Fruit fly (Drosophila melanogaster) whole organism, embryonic: ENCODE results near the gene Epp.
A peak's percentile ranks its signal among the peaks of the same experiment; 100 is the strongest.

Source experiments
- ATbp ChIP-seq: fragments of 200-800 bp; sonication (Bioruptor generic); optimal IDR thresholded peaks from 2 replicates; lab custom pipeline; 2017; ENCODE audit warnings: missing biosample characterization, mild to moderate bottlenecking, missing genetic modification characterization, missing genetic modification reagents
- Asciz ChIP-seq: fragments of 200-800 bp; sonication (Bioruptor generic); optimal IDR thresholded peaks from 2 replicates; lab custom pipeline; 2017; ENCODE audit warnings: missing biosample characterization, mild to moderate bottlenecking, missing genetic modification characterization, missing genetic modification reagents
- Bgb ChIP-seq: fragments of 200-800 bp; sonication (Bioruptor generic); IDR thresholded peaks from 2 replicates; pipeline ENCODE4 v1.3.6; 2022; ENCODE audit warnings: missing biosample characterization, missing genetic modification characterization; ENCODE audit not compliant: partially characterized antibody
- CG10565 ChIP-seq: fragments of 200-800 bp; sonication (Bioruptor generic); optimal IDR thresholded peaks from 3 replicates; lab custom pipeline; 2016; ENCODE audit warnings: missing biosample characterization, mild to moderate bottlenecking, missing genetic modification characterization
- CG11247 ChIP-seq: fragments of 200-800 bp; sonication (Bioruptor generic); IDR thresholded peaks from 2 replicates; pipeline ENCODE4 v1.3.6; 2022; ENCODE audit warnings: missing biosample characterization, missing genetic modification characterization
- CG14014 ChIP-seq: fragments of 200-800 bp; sonication (Bioruptor generic); IDR thresholded peaks from 2 replicates; pipeline ENCODE4 v1.3.6; 2022; ENCODE audit warnings: missing biosample characterization, missing genetic modification characterization
- CG15479 ChIP-seq: fragments of 200-800 bp; sonication (Bioruptor generic); optimal IDR thresholded peaks from 3 replicates; lab custom pipeline; 2019; ENCODE audit warnings: missing biosample characterization, mild to moderate bottlenecking, missing genetic modification characterization, moderate library complexity
- CG15514 ChIP-seq: fragments of 200-800 bp; sonication (Bioruptor generic); optimal IDR thresholded peaks from 3 replicates; lab custom pipeline; 2017; ENCODE audit warnings: missing biosample characterization, missing genetic modification characterization, mild to moderate bottlenecking, moderate library complexity, missing genetic modification reagents
- CG16863 ChIP-seq: fragments of 200-800 bp; sonication (Bioruptor generic); optimal IDR thresholded peaks from 3 replicates; lab custom pipeline; 2016; ENCODE audit warnings: missing biosample characterization, missing genetic modification characterization
- CG18476 ChIP-seq: fragments of 200-800 bp; sonication (Bioruptor generic); optimal IDR thresholded peaks from 2 replicates; lab custom pipeline; 2016; ENCODE audit warnings: missing biosample characterization, mild to moderate bottlenecking, missing genetic modification characterization
- CG18599 ChIP-seq: fragments of 200-800 bp; sonication (Bioruptor generic); optimal IDR thresholded peaks from 3 replicates; lab custom pipeline; 2017; ENCODE audit warnings: missing biosample characterization, missing genetic modification characterization, mild to moderate bottlenecking, moderate library complexity, missing genetic modification reagents
- CG34422 ChIP-seq: fragments of 200-800 bp; sonication (Bioruptor generic); IDR thresholded peaks from 3 replicates; pipeline ENCODE4 v1.3.6; 2022; ENCODE audit warnings: missing biosample characterization, missing genetic modification characterization
- CG43689 ChIP-seq: fragments of 200-800 bp; sonication (Bioruptor generic); IDR thresholded peaks from 2 replicates; pipeline ENCODE4 v1.3.6; 2022; ENCODE audit warnings: missing biosample characterization, missing genetic modification characterization
- CG4404 ChIP-seq: fragments of 200-800 bp; sonication (Bioruptor generic); IDR thresholded peaks from 2 replicates; pipeline ENCODE4 v1.3.6; 2022; ENCODE audit warnings: missing biosample characterization, missing genetic modification characterization
- CG6683 ChIP-seq: fragments of 200-800 bp; sonication (Bioruptor generic); optimal IDR thresholded peaks from 2 replicates; lab custom pipeline; 2017; ENCODE audit warnings: missing biosample characterization, mild to moderate bottlenecking, missing genetic modification characterization, missing genetic modification reagents
- CG6854 ChIP-seq: fragments of 200-800 bp; sonication (Bioruptor generic); optimal IDR thresholded peaks from 3 replicates; lab custom pipeline; 2017; ENCODE audit warnings: missing biosample characterization, mild to moderate bottlenecking, missing genetic modification characterization
- CG7271 ChIP-seq: fragments of 200-800 bp; sonication (Bioruptor generic); optimal IDR thresholded peaks from 2 replicates; lab custom pipeline; 2018; ENCODE audit warnings: missing biosample characterization, mild to moderate bottlenecking, missing genetic modification characterization, moderate library complexity
- CG8281 ChIP-seq: fragments of 200-800 bp; sonication (Bioruptor generic); optimal IDR thresholded peaks from 2 replicates; lab custom pipeline; 2018; ENCODE audit warnings: missing biosample characterization, mild to moderate bottlenecking, missing genetic modification characterization, moderate library complexity
- CG8359 ChIP-seq: fragments of 200-800 bp; sonication (Bioruptor generic); optimal IDR thresholded peaks from 2 replicates; lab custom pipeline; 2017; ENCODE audit warnings: missing biosample characterization, mild to moderate bottlenecking, missing genetic modification characterization, borderline replicate concordance
- CG9215 ChIP-seq: fragments of 200-800 bp; sonication (Bioruptor generic); IDR thresholded peaks from 2 replicates; pipeline ENCODE4 v1.3.6; 2022; ENCODE audit warnings: missing biosample characterization, missing genetic modification characterization
- CrebB ChIP-seq: fragments of 200-800 bp; sonication (Bioruptor generic); optimal IDR thresholded peaks from 3 replicates; lab custom pipeline; 2018; ENCODE audit warnings: missing biosample characterization, mild to moderate bottlenecking, missing genetic modification characterization
- E2f2 ChIP-seq: fragments of 200-800 bp; sonication (Bioruptor generic); IDR thresholded peaks from 2 replicates; pipeline ENCODE4 v1.3.6; 2022; ENCODE audit warnings: missing biosample characterization, missing genetic modification characterization
- Ets65A ChIP-seq: fragments of 200-800 bp; sonication (Bioruptor generic); peaks from one replicate; lab custom pipeline; 2016; ENCODE audit warnings: missing biosample characterization, missing genetic modification characterization
- Fer1 ChIP-seq: fragments of 200-800 bp; sonication (Bioruptor generic); optimal IDR thresholded peaks from 2 replicates; lab custom pipeline; 2017; ENCODE audit warnings: missing biosample characterization, mild to moderate bottlenecking, missing genetic modification characterization
- HLHmδ ChIP-seq: fragments of 200-800 bp; sonication (Bioruptor generic); optimal IDR thresholded peaks from 2 replicates; lab custom pipeline; 2018; ENCODE audit warnings: missing biosample characterization, mild to moderate bottlenecking, missing genetic modification characterization, moderate library complexity
- HmgZ ChIP-seq: fragments of 200-800 bp; sonication (Bioruptor generic); optimal IDR thresholded peaks from 2 replicates; lab custom pipeline; 2018; ENCODE audit warnings: missing biosample characterization, mild to moderate bottlenecking, missing genetic modification characterization
- Hmr ChIP-seq: fragments of 200-800 bp; sonication (Bioruptor generic); optimal IDR thresholded peaks from 3 replicates; lab custom pipeline; 2017; ENCODE audit warnings: mild to moderate bottlenecking, missing biosample characterization, missing genetic modification reagents, missing genetic modification characterization
- Hsf ChIP-seq: fragments of 200-800 bp; sonication (Bioruptor generic); optimal IDR thresholded peaks from 3 replicates; lab custom pipeline; 2016; ENCODE audit warnings: missing biosample characterization, missing genetic modification characterization
- Jarid2 ChIP-seq: fragments of 200-800 bp; sonication (Bioruptor generic); optimal IDR thresholded peaks from 3 replicates; lab custom pipeline; 2017; ENCODE audit warnings: mild to moderate bottlenecking, missing biosample characterization, missing genetic modification reagents, missing genetic modification characterization
- Mad ChIP-seq: fragments of 200-800 bp; sonication (Bioruptor generic); optimal IDR thresholded peaks from 2 replicates; lab custom pipeline; 2016; ENCODE audit warnings: missing biosample characterization, missing genetic modification characterization
- NC2α ChIP-seq: fragments of 200-800 bp; sonication (Bioruptor generic); optimal IDR thresholded peaks from 2 replicates; lab custom pipeline; 2016; ENCODE audit warnings: missing biosample characterization, missing genetic modification characterization
- NC2β ChIP-seq: fragments of 200-800 bp; sonication (Bioruptor generic); optimal IDR thresholded peaks from 2 replicates; lab custom pipeline; 2016; ENCODE audit warnings: missing biosample characterization, missing genetic modification characterization
- Neu2 ChIP-seq: fragments of 200-800 bp; sonication (Bioruptor generic); optimal IDR thresholded peaks from 3 replicates; lab custom pipeline; 2016; ENCODE audit warnings: missing biosample characterization, missing genetic modification characterization, borderline replicate concordance
- Nf-YA ChIP-seq: fragments of 200-800 bp; sonication (Bioruptor generic); IDR thresholded peaks from 2 replicates; pipeline ENCODE4 v1.3.6; 2022; ENCODE audit warnings: missing biosample characterization, missing genetic modification characterization
- Sox100B ChIP-seq: fragments of 200-800 bp; sonication (Bioruptor generic); optimal IDR thresholded peaks from 3 replicates; lab custom pipeline; 2018; ENCODE audit warnings: missing biosample characterization, mild to moderate bottlenecking, missing genetic modification characterization
- Sry-δ ChIP-seq: fragments of 200-800 bp; sonication (Bioruptor generic); optimal IDR thresholded peaks from 2 replicates; lab custom pipeline; 2016; ENCODE audit warnings: missing biosample characterization, missing genetic modification characterization
- Xrp1 ChIP-seq: fragments of 200-800 bp; sonication (Bioruptor generic); IDR thresholded peaks from 2 replicates; pipeline ENCODE4 v1.3.6; 2022; ENCODE audit warnings: missing biosample characterization, missing genetic modification characterization
- ac ChIP-seq: fragments of 200-800 bp; sonication (Bioruptor generic); optimal IDR thresholded peaks from 3 replicates; lab custom pipeline; 2017; ENCODE audit warnings: missing biosample characterization, mild to moderate bottlenecking, missing genetic modification characterization
- amos ChIP-seq: fragments of 200-800 bp; sonication (Bioruptor generic); IDR thresholded peaks from 2 replicates; pipeline ENCODE4 v1.3.6; 2022; ENCODE audit warnings: missing biosample characterization, missing genetic modification characterization; ENCODE audit not compliant: partially characterized antibody
- ci ChIP-seq: fragments of 200-800 bp; sonication (Bioruptor generic); IDR thresholded peaks from 3 replicates; pipeline ENCODE4 v1.3.6; 2022; ENCODE audit warnings: missing biosample characterization, missing genetic modification characterization
- crol ChIP-seq: fragments of 200-800 bp; sonication (Bioruptor generic); IDR thresholded peaks from 2 replicates; pipeline ENCODE4 v1.3.6; 2022; ENCODE audit warnings: missing biosample characterization, missing genetic modification characterization
- her ChIP-seq: fragments of 200-800 bp; sonication (Bioruptor generic); optimal IDR thresholded peaks from 2 replicates; lab custom pipeline; 2016; ENCODE audit warnings: missing biosample characterization, missing genetic modification characterization
- lab ChIP-seq: fragments of 200-800 bp; sonication (Bioruptor generic); optimal IDR thresholded peaks from 3 replicates; lab custom pipeline; 2017; ENCODE audit warnings: missing biosample characterization, missing genetic modification characterization, mild to moderate bottlenecking, moderate library complexity, missing genetic modification reagents
- peb ChIP-seq: fragments of 200-800 bp; sonication (Bioruptor generic); IDR thresholded peaks from 2 replicates; pipeline ENCODE4 v1.3.6; 2022; ENCODE audit warnings: missing biosample characterization, missing genetic modification characterization
- ranshi ChIP-seq: fragments of 200-800 bp; sonication (Bioruptor generic); IDR thresholded peaks from 2 replicates; pipeline ENCODE4 v1.3.6; 2022; ENCODE audit warnings: missing biosample characterization, missing genetic modification characterization
- salm ChIP-seq: fragments of 200-800 bp; sonication (Bioruptor generic); optimal IDR thresholded peaks from 2 replicates; lab custom pipeline; 2018; ENCODE audit warnings: missing biosample characterization, mild to moderate bottlenecking, missing genetic modification characterization
- shn ChIP-seq: fragments of 200-800 bp; sonication (Bioruptor generic); optimal IDR thresholded peaks from 3 replicates; lab custom pipeline; 2016; ENCODE audit warnings: missing biosample characterization, missing genetic modification characterization
- sr ChIP-seq: fragments of 200-800 bp; sonication (Bioruptor generic); IDR thresholded peaks from 3 replicates; pipeline ENCODE4 v1.3.6; 2022; ENCODE audit warnings: missing biosample characterization, missing genetic modification characterization
- wdn ChIP-seq: fragments of 200-800 bp; sonication (Bioruptor generic); IDR thresholded peaks from 2 replicates; pipeline ENCODE4 v1.3.6; 2022; ENCODE audit warnings: missing biosample characterization, missing genetic modification characterization

The Epp gene

DNA sequence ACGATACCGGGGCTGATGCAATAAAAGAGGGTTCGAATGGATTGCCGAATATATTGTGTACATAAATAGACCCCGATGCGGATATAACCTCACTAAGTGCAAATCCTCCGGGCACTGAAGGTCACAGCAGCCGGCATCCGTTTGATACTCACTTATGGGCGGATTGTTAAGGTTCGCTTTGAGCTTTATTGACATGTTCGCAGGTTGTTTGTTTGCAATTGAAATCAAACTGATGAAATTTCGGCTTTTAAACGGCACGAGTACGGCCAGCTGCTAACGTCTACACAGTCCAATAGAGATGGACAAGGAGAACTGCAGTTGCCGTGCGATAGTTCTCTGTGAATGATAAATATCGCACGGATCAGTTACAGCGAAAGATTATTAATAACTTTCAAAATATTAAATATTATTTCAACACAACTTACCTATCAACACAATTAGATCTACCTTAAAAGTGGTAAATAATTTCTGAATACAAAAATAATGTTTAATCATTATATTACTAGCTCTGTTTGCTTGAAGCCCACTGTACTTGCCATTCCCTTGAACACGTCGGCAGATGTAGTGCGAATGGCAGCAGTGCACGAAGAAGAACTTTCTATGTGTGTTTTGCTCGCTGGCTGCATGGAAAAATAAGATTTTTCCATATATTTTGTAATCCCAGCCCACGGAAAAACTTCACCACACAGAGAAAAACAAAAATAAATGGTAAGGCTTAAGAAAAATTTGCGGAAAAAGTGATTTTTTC, 34.5 kb downstream of the Epp start, which contains the start of the genes GluProRS and AP-1sigma (continued):
- TF ChIP-seq Hmr (GFP tag; lab: Kevin White, UChicago): peak; percentile 86
- peak; percentile 52 for TF ChIP-seq CG8281 (tag; lab: Kevin White, UChicago)
- peak; percentile 95 for TF ChIP-seq CG14014 (GFP tag; lab: Robert Waterston, UW)
- TF ChIP-seq CrebB (tag; lab: Kevin White, UChicago): peak; percentile 67
- TF ChIP-seq her: peak; percentile 46
- peak; percentile 87 for TF ChIP-seq sr (GFP tag; lab: Robert Waterston, UW)
- peak; percentile 69 for TF ChIP-seq E2f2 (GFP tag; lab: Robert Waterston, UW)
- peak; percentile 63 for TF ChIP-seq NC2β (GFP tag; lab: Kevin White, UChicago)
- TF ChIP-seq ATbp (GFP tag; lab: Kevin White, UChicago): peak; percentile 72
- TF ChIP-seq Nf-YA (GFP tag; lab: Robert Waterston, UW): peak; percentile 85
- TF ChIP-seq CG7271 (tag; lab: Kevin White, UChicago): peak; percentile 63
- peak; percentile 68 for TF ChIP-seq CG6683 (GFP tag; lab: Kevin White, UChicago)
- TF ChIP-seq ranshi (GFP tag; lab: Robert Waterston, UW): peak; percentile 95
- no peak for TF ChIP-seq CG15479 (GFP tag; lab: Kevin White, UChicago)
- TF ChIP-seq Asciz (GFP tag; lab: Kevin White, UChicago): peak; percentile 68
- TF ChIP-seq Mad (GFP tag; lab: Kevin White, UChicago): peak; percentile 91
- TF ChIP-seq Ets65A: peak; percentile 99
- TF ChIP-seq CG15514 (GFP tag; lab: Kevin White, UChicago): peak; percentile 80
- TF ChIP-seq CG18476 (GFP tag; lab: Kevin White, UChicago): peak; percentile 91
- TF ChIP-seq HmgZ (tag; lab: Kevin White, UChicago): peak; percentile 92
- TF ChIP-seq CG11247: peak; percentile 97
- peak; percentile 95 for TF ChIP-seq CG9215 (GFP tag; lab: Robert Waterston, UW)
- TF ChIP-seq shn (GFP tag; lab: Kevin White, UChicago): peak; percentile 71
- TF ChIP-seq Sox100B (GFP tag; lab: Kevin White, UChicago): peak; percentile 82
- TF ChIP-seq CG4404: peak; percentile 96
- peak; percentile 58 for TF ChIP-seq Jarid2 (GFP tag; lab: Kevin White, UChicago)
- TF ChIP-seq Xrp1 (GFP tag; lab: Robert Waterston, UW): peak; percentile 96
- TF ChIP-seq CG16863 (GFP tag; lab: Kevin White, UChicago): peak; percentile 82
- no peak for TF ChIP-seq Neu2
- TF ChIP-seq Bgb (GFP tag; lab: Robert Waterston, UW): peak; percentile 93
- TF ChIP-seq CG34422 (GFP tag; lab: Robert Waterston, UW): peak; percentile 98
- peak; percentile 92 for TF ChIP-seq amos (GFP tag; lab: Robert Waterston, UW)
- peak; percentile 96 for TF ChIP-seq ci
- TF ChIP-seq Hsf (GFP tag; lab: Kevin White, UChicago): peak; percentile 93
- peak; percentile 38 for TF ChIP-seq ac (GFP tag; lab: Kevin White, UChicago)
- TF ChIP-seq peb (GFP tag; lab: Robert Waterston, UW): peak; percentile 91
- peak; percentile 30 for TF ChIP-seq NC2α (GFP tag; lab: Kevin White, UChicago)
- TF ChIP-seq HLHmδ (GFP tag; lab: Kevin White, UChicago): no peak
- TF ChIP-seq crol (GFP tag; lab: Robert Waterston, UW): peak; percentile 66
- peak; percentile 83 for TF ChIP-seq Fer1 (GFP tag; lab: Kevin White, UChicago)
- TF ChIP-seq Sry-δ: peak; percentile 91
- peak; percentile 53 for TF ChIP-seq CG10565 (GFP tag; lab: Kevin White, UChicago)
- peak; percentile 92 for TF ChIP-seq lab (GFP tag; lab: Kevin White, UChicago)
- peak; percentile 52 for TF ChIP-seq salm (tag; lab: Kevin White, UChicago)
- TF ChIP-seq CG6854 (GFP tag; lab: Kevin White, UChicago): no peak
- TF ChIP-seq wdn: peak; percentile 89
- TF ChIP-seq CG43689 (GFP tag; lab: Robert Waterston, UW): peak; percentile 88
- TF ChIP-seq CG18599 (GFP tag; lab: Kevin White, UChicago): peak; percentile 89
- TF ChIP-seq CG8359: peak; percentile 58
